Worm (Caenorhabditis elegans): Measurements from ENCODE around the gene chil-9.

DNA sequence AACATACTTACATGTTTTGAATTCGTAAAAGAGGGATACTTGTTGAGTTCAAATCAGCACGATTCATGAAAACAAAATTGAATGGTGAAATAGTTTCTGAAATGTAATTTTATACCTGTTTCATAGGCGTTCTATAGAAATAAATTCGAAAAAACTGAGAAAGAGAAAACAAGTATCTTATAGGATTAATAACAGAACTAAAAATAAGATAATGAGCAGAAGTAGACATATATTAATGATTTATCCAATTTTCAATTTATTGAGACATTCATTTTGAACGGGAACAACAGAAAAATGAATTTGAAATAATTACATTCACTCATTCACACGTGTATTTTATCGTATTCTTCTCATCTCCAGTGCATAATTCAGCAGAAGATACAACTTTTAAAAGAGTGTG is 12.7 kb upstream of the chil-9 start, which contains the start of gene chil-6:
- TF ChIP-seq fkh-10 (GFP tag; optimal IDR thresholded peaks at IDR 0.05) (no peak), spr-1 (tag; optimal IDR thresholded peaks at IDR 0.05) (no peak), nhr-28 (tag; optimal IDR thresholded peaks at IDR 0.05) (no peak), F44E2.7 (GFP tag; IDR thresholded peaks at IDR 0.05) (no peak), mdl-1 (tag; optimal IDR thresholded peaks at IDR 0.05) (no peak), egl-27 (tag; optimal IDR thresholded peaks at IDR 0.05) (no peak), ceh-28 (tag; optimal IDR thresholded peaks at IDR 0.05) (no peak), F37D6.2 (tag; optimal IDR thresholded peaks at IDR 0.05) (no peak), fos-1 (tag; optimal IDR thresholded peaks at IDR 0.05) (no peak), R02D3.7 (tag; optimal IDR thresholded peaks at IDR 0.05) (no peak), nhr-77 (tag; optimal IDR thresholded peaks at IDR 0.05) (no peak)

Data from whole organism, L4 larva.